Worm (Caenorhabditis elegans) whole organism, L4 larva: ENCODE measurements around the gene pks-1.

Experiments used
- aly-2 ChIP-seq: sonication (generic microtip); optimal IDR thresholded peaks from 2 replicates; lab custom pipeline; 2018; ENCODE audit warnings: missing biosample characterization, missing genetic modification characterization
- ama-1 ChIP-seq: fragments of 150-350 bp; optimal IDR thresholded peaks from 2 replicates; lab custom pipeline; 2014; ENCODE audit warnings: inconsistent platforms, mixed read lengths
- dmd-8 ChIP-seq: fragments of 200-800 bp; sonication (Bioruptor generic); IDR thresholded peaks from 2 replicates; pipeline ENCODE4 v1.3.6; 2022; ENCODE audit warnings: missing genetic modification characterization, missing compliant biosample characterization
- lin-39 ChIP-seq: fragments of 150-350 bp; optimal IDR thresholded peaks from 2 replicates; lab custom pipeline; 2014; ENCODE audit warnings: missing biosample characterization, missing genetic modification reagents, missing genetic modification characterization
- lsy-2 ChIP-seq, 2 experiments: fragments of 150-350 bp in 1 of 2; sonication (generic microtip) in 1 of 2; optimal IDR thresholded peaks; 2 replicates each; lab custom pipeline; 2014 to 2017; ENCODE audit warnings: missing biosample characterization in 2 of 2, missing genetic modification characterization in 2 of 2
- nhr-237 ChIP-seq: sonication (generic microtip); optimal IDR thresholded peaks from 2 replicates; lab custom pipeline; 2017; ENCODE audit warnings: missing biosample characterization, missing genetic modification characterization
- pqm-1 ChIP-seq: sonication (generic microtip); optimal IDR thresholded peaks from 2 replicates; lab custom pipeline; 2017; ENCODE audit warnings: missing biosample characterization, missing genetic modification characterization

ce11 chrX:5365437-5365836 is 48.2 kb upstream of the pks-1 start, which contains the start of gene F35C8.5:
- no peak for TF ChIP-seq dmd-8
- no peak for TF ChIP-seq ama-1 (lab: Kevin White, UChicago)
- no peak for TF ChIP-seq aly-2 (tag; lab: Kevin White, UChicago)
- no peak for TF ChIP-seq lin-39 (tag; lab: Kevin White, UChicago)
- TF ChIP-seq nhr-237 = no peak
- TF ChIP-seq lsy-2 (tag; optimal IDR thresholded peaks at IDR 0.05; lab: Kevin White, UChicago) = no peak
- TF ChIP-seq pqm-1 (tag; lab: Kevin White, UChicago) = peak; percentile 53
